Worm (Caenorhabditis elegans) whole organism, early embryonic: ENCODE results near the gene ift-81.

ENCODE experiments used
- F13C5.2 ChIP-seq: sonication (generic microtip); optimal IDR thresholded peaks from 2 replicates; lab custom pipeline; 2017; ENCODE audit warnings: mild to moderate bottlenecking, missing genetic modification characterization, inconsistent platforms, missing compliant biosample characterization
- aly-1 ChIP-seq: sonication (generic microtip); optimal IDR thresholded peaks from 2 replicates; lab custom pipeline; 2016; ENCODE audit warnings: missing genetic modification characterization, missing compliant biosample characterization
- ceh-13 ChIP-seq: fragments of 200-800 bp; sonication (Bioruptor generic); optimal IDR thresholded peaks from 2 replicates; lab custom pipeline; 2018; ENCODE audit warnings: mild to moderate bottlenecking, missing genetic modification characterization, missing compliant biosample characterization
- flt-1 ChIP-seq: fragments of 200-800 bp; sonication (Bioruptor generic); IDR thresholded peaks from 2 replicates; pipeline ENCODE4 v1.3.6; 2022; ENCODE audit warnings: missing genetic modification characterization, missing compliant biosample characterization
- pes-1 ChIP-seq: fragments of 200-800 bp; sonication (Bioruptor generic); IDR thresholded peaks from 2 replicates; pipeline ENCODE4 v1.3.6; 2022; ENCODE audit warnings: missing genetic modification reagents, missing genetic modification characterization, missing compliant biosample characterization
- tbx-11 ChIP-seq: fragments of 200-800 bp; sonication (Bioruptor generic); IDR thresholded peaks from 2 replicates; pipeline ENCODE4 v1.3.6; 2022; ENCODE audit warnings: missing genetic modification characterization, missing compliant biosample characterization

DNA sequence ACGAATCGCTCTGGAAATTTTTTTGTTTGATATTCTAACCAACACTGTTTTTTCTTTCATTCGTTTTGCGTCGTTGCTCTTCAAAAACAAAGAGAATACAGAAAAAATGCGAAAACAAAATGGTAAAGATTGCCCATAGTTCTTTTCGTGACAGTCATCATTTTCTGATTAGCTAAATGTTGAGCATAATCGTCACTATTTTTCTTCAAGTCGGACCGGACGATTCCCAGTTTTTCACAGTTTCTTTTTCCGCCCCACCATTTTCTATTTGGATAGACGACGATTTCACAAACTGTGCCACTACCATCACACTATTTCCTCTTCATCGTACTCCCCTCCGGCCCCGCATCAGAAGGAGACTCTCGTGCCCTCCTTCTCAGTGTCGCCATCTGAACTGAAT, 34.8 kb upstream of the ift-81 start:
- TF ChIP-seq aly-1 (tag; lab: Kevin White, UChicago) (no peak), flt-1 (GFP tag; lab: Robert Waterston, UW) (no peak), F13C5.2 (no peak), pes-1 (GFP tag; lab: Robert Waterston, UW) (no peak), tbx-11 (GFP tag; lab: Robert Waterston, UW) (no peak), ceh-13 (GFP tag; lab: Kevin White, UChicago) (no peak)
